Fruit fly (Drosophila melanogaster) whole organism, embryonic: Measurements from ENCODE around the gene GstD4.
A peak's percentile ranks its signal among the peaks of the same experiment; 100 is the strongest.

ENCODE experiments used
- Antp ChIP-seq: fragments of 200-800 bp; sonication (Bioruptor generic); optimal IDR thresholded peaks from 3 replicates; lab custom pipeline; 2016; ENCODE audit warnings: missing biosample characterization, missing genetic modification characterization
- Bgb ChIP-seq: fragments of 200-800 bp; sonication (Bioruptor generic); IDR thresholded peaks from 2 replicates; pipeline ENCODE4 v1.3.6; 2022; ENCODE audit warnings: missing biosample characterization, missing genetic modification characterization; ENCODE audit not compliant: partially characterized antibody
- Bteb2 ChIP-seq: fragments of 200-800 bp; sonication (Bioruptor generic); optimal IDR thresholded peaks from 2 replicates; lab custom pipeline; 2016; ENCODE audit warnings: missing biosample characterization, missing genetic modification characterization
- CG10431 ChIP-seq: fragments of 200-800 bp; sonication (Bioruptor generic); optimal IDR thresholded peaks from 3 replicates; lab custom pipeline; 2018; ENCODE audit warnings: missing biosample characterization, mild to moderate bottlenecking, missing genetic modification characterization
- CG11093 ChIP-seq: fragments of 200-800 bp; sonication (Bioruptor generic); IDR thresholded peaks from 3 replicates; pipeline ENCODE4 v1.3.6; 2022; ENCODE audit warnings: missing biosample characterization, missing genetic modification characterization
- CG11723 ChIP-seq: fragments of 200-800 bp; sonication (Bioruptor generic); optimal IDR thresholded peaks from 2 replicates; lab custom pipeline; 2017; ENCODE audit warnings: missing biosample characterization, mild to moderate bottlenecking, missing genetic modification characterization
- CG12744 ChIP-seq: fragments of 200-800 bp; sonication (Bioruptor generic); optimal IDR thresholded peaks from 2 replicates; lab custom pipeline; 2016; ENCODE audit warnings: missing biosample characterization, missing genetic modification characterization
- CG12942 ChIP-seq: fragments of 200-800 bp; sonication (Bioruptor generic); optimal IDR thresholded peaks from 3 replicates; lab custom pipeline; 2016; ENCODE audit warnings: missing biosample characterization, missing genetic modification characterization
- CG14965 ChIP-seq: fragments of 200-800 bp; sonication (Bioruptor generic); optimal IDR thresholded peaks from 2 replicates; lab custom pipeline; 2016; ENCODE audit warnings: missing biosample characterization, missing genetic modification characterization, borderline replicate concordance
- CG15479 ChIP-seq: fragments of 200-800 bp; sonication (Bioruptor generic); optimal IDR thresholded peaks from 3 replicates; lab custom pipeline; 2019; ENCODE audit warnings: missing biosample characterization, mild to moderate bottlenecking, missing genetic modification characterization, moderate library complexity
- CG16813 ChIP-seq: fragments of 200-800 bp; sonication (Bioruptor generic); IDR thresholded peaks from 3 replicates; pipeline ENCODE4 v1.3.6; 2022; ENCODE audit warnings: missing biosample characterization, missing genetic modification characterization; ENCODE audit not compliant: partially characterized antibody
- CG17328 ChIP-seq: fragments of 200-800 bp; sonication (Bioruptor generic); IDR thresholded peaks from 2 replicates; pipeline ENCODE4 v1.3.6; 2022; ENCODE audit warnings: missing biosample characterization, missing genetic modification characterization
- CG17829 ChIP-seq: fragments of 200-800 bp; optimal IDR thresholded peaks from 2 replicates; lab custom pipeline; 2019; ENCODE audit warnings: missing biosample characterization, mild to moderate bottlenecking, missing genetic modification characterization, moderate library complexity
- CG3065 ChIP-seq: fragments of 200-800 bp; sonication (Bioruptor generic); optimal IDR thresholded peaks from 2 replicates; lab custom pipeline; 2016; ENCODE audit warnings: missing biosample characterization, missing genetic modification characterization
- CG34376 ChIP-seq: fragments of 200-800 bp; sonication (Bioruptor generic); optimal IDR thresholded peaks from 2 replicates; lab custom pipeline; 2018; ENCODE audit warnings: missing biosample characterization, mild to moderate bottlenecking, missing genetic modification characterization
- CG34422 ChIP-seq: fragments of 200-800 bp; sonication (Bioruptor generic); IDR thresholded peaks from 3 replicates; pipeline ENCODE4 v1.3.6; 2022; ENCODE audit warnings: missing biosample characterization, missing genetic modification characterization
- CG42726 ChIP-seq: fragments of 200-800 bp; sonication (Bioruptor generic); IDR thresholded peaks from 2 replicates; pipeline ENCODE4 v1.3.6; 2022; ENCODE audit warnings: missing biosample characterization, missing genetic modification characterization; ENCODE audit not compliant: partially characterized antibody
- CG4707 ChIP-seq: fragments of 200-800 bp; sonication (Bioruptor generic); optimal IDR thresholded peaks from 2 replicates; lab custom pipeline; 2018; ENCODE audit warnings: missing biosample characterization, mild to moderate bottlenecking, missing genetic modification characterization, moderate library complexity
- CG7372 ChIP-seq: fragments of 200-800 bp; sonication (Bioruptor generic); IDR thresholded peaks from 2 replicates; pipeline ENCODE4 v1.3.6; 2022; ENCODE audit warnings: missing biosample characterization, missing genetic modification characterization
- CG7928 ChIP-seq: fragments of 200-800 bp; sonication (Bioruptor generic); optimal IDR thresholded peaks from 2 replicates; lab custom pipeline; 2017; ENCODE audit warnings: missing biosample characterization, mild to moderate bottlenecking, missing genetic modification characterization
- CG7987 ChIP-seq: fragments of 200-800 bp; sonication (Bioruptor generic); optimal IDR thresholded peaks from 2 replicates; lab custom pipeline; 2018; ENCODE audit warnings: missing biosample characterization, mild to moderate bottlenecking, missing genetic modification characterization, moderate library complexity
- CoRest ChIP-seq: fragments of 200-800 bp; sonication (Bioruptor generic); optimal IDR thresholded peaks from 3 replicates; lab custom pipeline; 2018; ENCODE audit warnings: missing biosample characterization, mild to moderate bottlenecking, missing genetic modification characterization, moderate library complexity
- D ChIP-seq, 2 experiments: fragments of 200-800 bp in 1 of 2; fragments of >200 bp in 1 of 2; sonication (Bioruptor generic) in 1 of 2; optimal IDR thresholded peaks; 2 replicates in 1 of 2; 3 replicates in 1 of 2; lab custom pipeline; 2017; ENCODE audit warnings: mild to moderate bottlenecking in 1 of 2, missing biosample characterization in 1 of 2, missing genetic modification characterization in 1 of 2, missing genetic modification reagents in 1 of 2
- Elba2 ChIP-seq: fragments of 200-800 bp; sonication (Bioruptor generic); optimal IDR thresholded peaks from 3 replicates; lab custom pipeline; 2016; ENCODE audit warnings: missing biosample characterization, missing genetic modification characterization
- Fer1 ChIP-seq: fragments of 200-800 bp; sonication (Bioruptor generic); optimal IDR thresholded peaks from 2 replicates; lab custom pipeline; 2017; ENCODE audit warnings: missing biosample characterization, mild to moderate bottlenecking, missing genetic modification characterization
- MBD-R2 ChIP-seq: fragments of 200-800 bp; sonication (Bioruptor generic); IDR thresholded peaks from 2 replicates; pipeline ENCODE4 v1.3.6; 2022; ENCODE audit warnings: missing biosample characterization, missing genetic modification characterization
- NfI ChIP-seq: fragments of 200-800 bp; sonication (Bioruptor generic); optimal IDR thresholded peaks from 3 replicates; lab custom pipeline; 2018; ENCODE audit warnings: missing biosample characterization, mild to moderate bottlenecking, missing genetic modification characterization, moderate library complexity
- Opbp ChIP-seq: fragments of 200-800 bp; sonication (Bioruptor generic); IDR thresholded peaks from 3 replicates; pipeline ENCODE4 v1.3.6; 2022; ENCODE audit warnings: missing biosample characterization, missing genetic modification characterization; ENCODE audit not compliant: partially characterized antibody
- Optix ChIP-seq: fragments of 200-800 bp; sonication (Bioruptor generic); IDR thresholded peaks from 3 replicates; pipeline ENCODE4 v1.3.6; 2022; ENCODE audit warnings: missing biosample characterization, missing genetic modification characterization
- Poxn ChIP-seq: fragments of 200-800 bp; sonication (Bioruptor generic); IDR thresholded peaks from 2 replicates; pipeline ENCODE4 v1.3.6; 2022; ENCODE audit warnings: missing biosample characterization, missing genetic modification characterization
- Scr ChIP-seq: fragments of 200-800 bp; sonication (Bioruptor generic); IDR thresholded peaks from 2 replicates; pipeline ENCODE4 v1.3.6; 2022; ENCODE audit warnings: missing biosample characterization, missing genetic modification characterization; ENCODE audit not compliant: partially characterized antibody
- Side ChIP-seq: fragments of 200-800 bp; sonication (Bioruptor generic); optimal IDR thresholded peaks from 2 replicates; lab custom pipeline; 2016; ENCODE audit warnings: missing biosample characterization, missing genetic modification characterization
- ab ChIP-seq: fragments of 200-800 bp; sonication (Bioruptor generic); optimal IDR thresholded peaks from 2 replicates; lab custom pipeline; 2016; ENCODE audit warnings: missing biosample characterization, missing genetic modification characterization
- ash1 ChIP-seq: fragments of 200-800 bp; sonication (Bioruptor generic); optimal IDR thresholded peaks from 2 replicates; lab custom pipeline; 2018; ENCODE audit warnings: missing biosample characterization, mild to moderate bottlenecking, missing genetic modification characterization
- caup ChIP-seq: fragments of 200-800 bp; sonication (Bioruptor generic); optimal IDR thresholded peaks from 3 replicates; lab custom pipeline; 2017; ENCODE audit warnings: missing biosample characterization, mild to moderate bottlenecking, missing genetic modification characterization, moderate library complexity; ENCODE audit not compliant: severe bottlenecking
- corto ChIP-seq: fragments of 200-800 bp; sonication (Bioruptor generic); optimal IDR thresholded peaks from 2 replicates; lab custom pipeline; 2016; ENCODE audit warnings: missing biosample characterization, mild to moderate bottlenecking, missing genetic modification characterization, moderate library complexity
- eyg ChIP-seq: fragments of 200-800 bp; sonication (Bioruptor generic); optimal IDR thresholded peaks from 3 replicates; lab custom pipeline; 2016; ENCODE audit warnings: missing biosample characterization, missing genetic modification characterization
- gce ChIP-seq: fragments of 200-800 bp; sonication (Bioruptor generic); IDR thresholded peaks from 3 replicates; pipeline ENCODE4 v1.3.6; 2022; ENCODE audit warnings: missing biosample characterization, missing genetic modification characterization
- gcm2 ChIP-seq: fragments of 200-800 bp; sonication (Bioruptor generic); optimal IDR thresholded peaks from 2 replicates; lab custom pipeline; 2016; ENCODE audit warnings: missing biosample characterization, missing genetic modification characterization
- grn ChIP-seq: fragments of 200-800 bp; sonication (Bioruptor generic); optimal IDR thresholded peaks from 3 replicates; lab custom pipeline; 2017; ENCODE audit warnings: missing biosample characterization, missing genetic modification characterization
- h ChIP-seq: fragments of >200 bp; optimal IDR thresholded peaks from 2 replicates; lab custom pipeline; 2017
- hth ChIP-seq: fragments of >200 bp; optimal IDR thresholded peaks from 2 replicates; lab custom pipeline; 2017; ENCODE audit warnings: inconsistent platforms
- nerfin-1 ChIP-seq: fragments of 200-800 bp; sonication (Bioruptor generic); optimal IDR thresholded peaks from 3 replicates; lab custom pipeline; 2019; ENCODE audit warnings: missing biosample characterization, mild to moderate bottlenecking, missing genetic modification characterization, moderate library complexity
- psq ChIP-seq: fragments of 200-800 bp; sonication (Bioruptor generic); optimal IDR thresholded peaks from 2 replicates; lab custom pipeline; 2017; ENCODE audit warnings: missing biosample characterization, missing genetic modification characterization
- row ChIP-seq: fragments of 200-800 bp; sonication (Bioruptor generic); IDR thresholded peaks from 3 replicates; pipeline ENCODE4 v1.3.6; 2022; ENCODE audit warnings: missing biosample characterization, missing genetic modification characterization
- schlank ChIP-seq: fragments of 200-800 bp; sonication (Bioruptor generic); optimal IDR thresholded peaks from 2 replicates; lab custom pipeline; 2018; ENCODE audit warnings: missing biosample characterization, mild to moderate bottlenecking, missing genetic modification characterization
- sens ChIP-seq: fragments of 200-800 bp; sonication (Bioruptor generic); peaks from one replicate; lab custom pipeline; 2016; ENCODE audit warnings: missing biosample characterization, missing genetic modification characterization
- stwl ChIP-seq: fragments of 200-800 bp; sonication (Bioruptor generic); optimal IDR thresholded peaks from 3 replicates; lab custom pipeline; 2018; ENCODE audit warnings: missing biosample characterization, mild to moderate bottlenecking, missing genetic modification characterization, moderate library complexity
- sug ChIP-seq: fragments of 200-800 bp; optimal IDR thresholded peaks from 2 replicates; lab custom pipeline; 2019; ENCODE audit warnings: missing biosample characterization, mild to moderate bottlenecking, missing genetic modification characterization, moderate library complexity
- tll ChIP-seq, 2 experiments: fragments of 200-800 bp in 1 of 2; fragments of >200 bp in 1 of 2; sonication (Bioruptor generic) in 1 of 2; optimal IDR thresholded peaks; 2 replicates each; lab custom pipeline; 2017 to 2019; ENCODE audit warnings: missing biosample characterization in 2 of 2, missing genetic modification characterization in 2 of 2, mild to moderate bottlenecking in 1 of 2, moderate library complexity in 1 of 2
- zfh2 ChIP-seq: fragments of 200-800 bp; sonication (Bioruptor generic); optimal IDR thresholded peaks from 2 replicates; lab custom pipeline; 2016; ENCODE audit warnings: missing biosample characterization, missing genetic modification characterization

GstD4 gene

dm6 chr3R:12356044-12356443 lies 17.9 kb upstream of the GstD4 start, which contains the start of gene MBD-R2 (continued):
- TF ChIP-seq Scr (peak; percentile 76), NfI (GFP tag; lab: Kevin White, UChicago) (no peak), Bgb (GFP tag; lab: Robert Waterston, UW) (peak; percentile 67), CG12744 (GFP tag; lab: Kevin White, UChicago) (no peak), CG11723 (GFP tag; lab: Kevin White, UChicago) (no peak), CG34376 (no peak), Antp (GFP tag; lab: Kevin White, UChicago) (no peak), row (GFP tag; lab: Robert Waterston, UW) (peak; percentile 69), schlank (tag; lab: Kevin White, UChicago) (no peak), grn (no peak), CG7987 (GFP tag; lab: Kevin White, UChicago) (no peak), tll (GFP tag; optimal IDR thresholded peaks at IDR 0.05; lab: Kevin White, UChicago) (no peak), Side (no peak), nerfin-1 (tag; lab: Kevin White, UChicago) (no peak), eyg (GFP tag; lab: Kevin White, UChicago) (no peak), CG10431 (GFP tag; lab: Kevin White, UChicago) (no peak), MBD-R2 (GFP tag; lab: Robert Waterston, UW) (peak; percentile 82), Poxn (GFP tag; lab: Robert Waterston, UW) (no peak), Fer1 (GFP tag; lab: Kevin White, UChicago) (no peak), CG3065 (GFP tag; lab: Kevin White, UChicago) (no peak), hth (no peak), sug (tag; lab: Kevin White, UChicago) (peak; percentile 0), CG17829 (no peak), gcm2 (GFP tag; lab: Kevin White, UChicago) (no peak), CG34422 (GFP tag; lab: Robert Waterston, UW) (0 out of 3 replicates have a peak, but pooled peaks have one; percentile 38), caup (GFP tag; lab: Kevin White, UChicago) (no peak), Bteb2 (GFP tag; lab: Kevin White, UChicago) (no peak), stwl (tag; lab: Kevin White, UChicago) (peak; percentile 65), CG14965 (no peak), corto (GFP tag; lab: Kevin White, UChicago) (no peak), CG11093 (GFP tag; lab: Robert Waterston, UW) (no peak), Opbp (GFP tag; lab: Robert Waterston, UW) (peak; percentile 80; the same call in 2 of the 3 replicates), ash1 (no peak), CG7928 (GFP tag; lab: Kevin White, UChicago) (no peak), zfh2 (no peak), sens (peak; percentile 73), CG15479 (GFP tag; lab: Kevin White, UChicago) (no peak), CoRest (tag; lab: Kevin White, UChicago) (peak; percentile 19), psq (no peak), gce (no peak), D (optimal IDR thresholded peaks at IDR 0.05; lab: Kevin White, UChicago) (no peak), D (GFP tag; optimal IDR thresholded peaks at IDR 0.05; lab: Kevin White, UChicago) (no peak), CG16813 (GFP tag; lab: Robert Waterston, UW) (peak; percentile 69), CG7372 (GFP tag; lab: Robert Waterston, UW) (no peak), h (lab: Kevin White, UChicago) (no peak), Optix (no peak), Elba2 (GFP tag; lab: Kevin White, UChicago) (no peak), CG17328 (GFP tag; lab: Robert Waterston, UW) (0 out of 2 replicates have a peak, but pooled peaks have one; percentile 27), CG12942 (no peak), CG42726 (no peak), CG4707 (GFP tag; lab: Kevin White, UChicago) (no peak), ab (GFP tag; lab: Kevin White, UChicago) (no peak)
